Worm (Caenorhabditis elegans) whole organism, L3 larva: Measurements from ENCODE around the gene fox-1.

Experiments
- R02D3.7 ChIP-seq: fragments of 150-350 bp; optimal IDR thresholded peaks from 2 replicates; lab custom pipeline; 2014; ENCODE audit warnings: missing biosample characterization, missing genetic modification characterization
- lin-39 ChIP-seq: fragments of 150-350 bp; optimal IDR thresholded peaks from 2 replicates; lab custom pipeline; 2018; ENCODE audit warnings: missing biosample characterization, missing genetic modification reagents, missing genetic modification characterization
- nhr-12 ChIP-seq: fragments of 150-350 bp; optimal IDR thresholded peaks from 2 replicates; lab custom pipeline; 2014; ENCODE audit warnings: missing biosample characterization, missing genetic modification characterization
- nhr-237 ChIP-seq: fragments of 150-350 bp; optimal IDR thresholded peaks from 2 replicates; lab custom pipeline; 2014; ENCODE audit warnings: missing biosample characterization, missing genetic modification characterization
- nhr-25 ChIP-seq: sonication (generic microtip); optimal IDR thresholded peaks from 2 replicates; lab custom pipeline; 2017; ENCODE audit warnings: missing biosample characterization, missing genetic modification characterization
- nhr-76 ChIP-seq: fragments of 150-350 bp; sonication (generic microtip); optimal IDR thresholded peaks from 5 replicates; lab custom pipeline; 2014; ENCODE audit warnings: missing biosample characterization, missing genetic modification characterization
- snpc-4 ChIP-seq: fragments of 150-350 bp; optimal IDR thresholded peaks from 2 replicates; lab custom pipeline; 2014; ENCODE audit warnings: missing biosample characterization, missing genetic modification characterization
- unc-39 ChIP-seq: sonication (generic microtip); optimal IDR thresholded peaks from 4 replicates; lab custom pipeline; 2017; ENCODE audit warnings: missing biosample characterization, missing genetic modification characterization

DNA sequence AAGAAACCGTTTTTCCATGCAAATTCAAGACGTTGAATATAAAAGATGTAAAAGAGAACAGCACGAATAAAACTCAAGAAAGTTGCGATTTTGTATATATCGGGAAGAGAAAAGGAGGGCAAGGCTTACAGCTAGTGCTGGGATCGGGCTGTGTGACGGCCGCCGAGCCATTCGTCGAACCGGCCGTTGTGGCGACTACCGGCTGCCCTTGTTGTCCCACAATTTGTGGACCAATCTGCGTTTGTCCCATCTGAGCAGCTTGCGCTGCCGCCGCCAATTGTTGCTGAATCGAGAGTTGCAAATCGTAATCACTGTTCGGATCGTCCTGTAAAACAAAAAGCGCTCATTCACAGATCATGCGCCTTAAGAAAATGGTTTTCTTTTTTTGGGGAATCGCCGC, 12.5 kb downstream of the fox-1 start:
- no peak for TF ChIP-seq nhr-76 (tag; lab: Kevin White, UChicago)
- TF ChIP-seq R02D3.7 (tag; lab: Kevin White, UChicago) = no peak
- TF ChIP-seq snpc-4 (tag; lab: Kevin White, UChicago) = no peak
- TF ChIP-seq nhr-237 (tag; lab: Kevin White, UChicago) = no peak
- no peak for TF ChIP-seq lin-39 (tag; lab: Kevin White, UChicago)
- TF ChIP-seq nhr-25 (tag; lab: Kevin White, UChicago) = no peak
- no peak for TF ChIP-seq unc-39 (tag; lab: Kevin White, UChicago)
- TF ChIP-seq nhr-12 = no peak
